Fruit fly (Drosophila melanogaster) whole organism, embryonic: ENCODE data around the gene Sys1.
A peak's percentile ranks its signal among the peaks of the same experiment; 100 is the strongest.

Experiments
- Aef1 ChIP-seq: fragments of 200-800 bp; sonication (Bioruptor generic); IDR thresholded peaks from 3 replicates; pipeline ENCODE4 v1.3.6; 2022; ENCODE audit warnings: missing biosample characterization, missing genetic modification characterization
- B-H1 ChIP-seq: fragments of 200-800 bp; sonication (Bioruptor generic); IDR thresholded peaks from 3 replicates; pipeline ENCODE4 v1.3.6; 2022; ENCODE audit warnings: missing biosample characterization, missing genetic modification characterization
- CG10565 ChIP-seq: fragments of 200-800 bp; sonication (Bioruptor generic); optimal IDR thresholded peaks from 3 replicates; lab custom pipeline; 2016; ENCODE audit warnings: missing biosample characterization, mild to moderate bottlenecking, missing genetic modification characterization
- CG11093 ChIP-seq: fragments of 200-800 bp; sonication (Bioruptor generic); IDR thresholded peaks from 3 replicates; pipeline ENCODE4 v1.3.6; 2022; ENCODE audit warnings: missing biosample characterization, missing genetic modification characterization
- CG11456 ChIP-seq: fragments of 200-800 bp; sonication (Bioruptor generic); IDR thresholded peaks from 3 replicates; pipeline ENCODE4 v1.3.6; 2022; ENCODE audit warnings: missing biosample characterization, missing genetic modification characterization
- CG14014 ChIP-seq: fragments of 200-800 bp; sonication (Bioruptor generic); IDR thresholded peaks from 2 replicates; pipeline ENCODE4 v1.3.6; 2022; ENCODE audit warnings: missing biosample characterization, missing genetic modification characterization
- CG15073 ChIP-seq: fragments of 200-800 bp; sonication (Bioruptor generic); optimal IDR thresholded peaks from 2 replicates; lab custom pipeline; 2016; ENCODE audit warnings: missing biosample characterization, missing genetic modification characterization
- CG1529 ChIP-seq: fragments of 200-800 bp; sonication (Bioruptor generic); optimal IDR thresholded peaks from 3 replicates; lab custom pipeline; 2018; ENCODE audit warnings: missing biosample characterization, missing genetic modification characterization
- CG15514 ChIP-seq: fragments of 200-800 bp; sonication (Bioruptor generic); optimal IDR thresholded peaks from 3 replicates; lab custom pipeline; 2017; ENCODE audit warnings: missing biosample characterization, missing genetic modification characterization, mild to moderate bottlenecking, moderate library complexity, missing genetic modification reagents
- CG15696 ChIP-seq: fragments of 200-800 bp; sonication (Bioruptor generic); optimal IDR thresholded peaks from 2 replicates; lab custom pipeline; 2019; ENCODE audit warnings: missing biosample characterization, mild to moderate bottlenecking, missing genetic modification characterization, moderate library complexity
- CG17612 ChIP-seq: fragments of 200-800 bp; sonication (Bioruptor generic); IDR thresholded peaks from 2 replicates; pipeline ENCODE4 v1.3.6; 2022; ENCODE audit warnings: missing biosample characterization, missing genetic modification characterization
- CG17829 ChIP-seq: fragments of 200-800 bp; optimal IDR thresholded peaks from 2 replicates; lab custom pipeline; 2019; ENCODE audit warnings: missing biosample characterization, mild to moderate bottlenecking, missing genetic modification characterization, moderate library complexity
- CG18599 ChIP-seq: fragments of 200-800 bp; sonication (Bioruptor generic); optimal IDR thresholded peaks from 3 replicates; lab custom pipeline; 2017; ENCODE audit warnings: missing biosample characterization, missing genetic modification characterization, mild to moderate bottlenecking, moderate library complexity, missing genetic modification reagents
- CG4854 ChIP-seq: fragments of 200-800 bp; sonication (Bioruptor generic); optimal IDR thresholded peaks from 2 replicates; lab custom pipeline; 2016; ENCODE audit warnings: missing biosample characterization, missing genetic modification characterization, inconsistent platforms
- CG6254 ChIP-seq: fragments of 200-800 bp; sonication (Bioruptor generic); optimal IDR thresholded peaks from 3 replicates; lab custom pipeline; 2017; ENCODE audit warnings: mild to moderate bottlenecking, missing biosample characterization, missing genetic modification reagents, missing genetic modification characterization
- CG7987 ChIP-seq: fragments of 200-800 bp; sonication (Bioruptor generic); optimal IDR thresholded peaks from 2 replicates; lab custom pipeline; 2018; ENCODE audit warnings: missing biosample characterization, mild to moderate bottlenecking, missing genetic modification characterization, moderate library complexity
- Chrac-16 ChIP-seq: fragments of 200-800 bp; sonication (Bioruptor generic); optimal IDR thresholded peaks from 3 replicates; lab custom pipeline; 2016; ENCODE audit warnings: missing biosample characterization, missing genetic modification characterization
- Fer1 ChIP-seq: fragments of 200-800 bp; sonication (Bioruptor generic); optimal IDR thresholded peaks from 2 replicates; lab custom pipeline; 2017; ENCODE audit warnings: missing biosample characterization, mild to moderate bottlenecking, missing genetic modification characterization
- HLH3B ChIP-seq: fragments of 200-800 bp; sonication (Bioruptor generic); IDR thresholded peaks from 2 replicates; pipeline ENCODE4 v1.3.6; 2022; ENCODE audit warnings: missing biosample characterization, missing genetic modification characterization
- Hr39 ChIP-seq: fragments of >200 bp; optimal IDR thresholded peaks from 2 replicates; lab custom pipeline; 2017
- Mrtf ChIP-seq: fragments of 200-800 bp; sonication (Bioruptor generic); IDR thresholded peaks from 3 replicates; pipeline ENCODE4 v1.3.6; 2022; ENCODE audit warnings: missing biosample characterization, missing genetic modification characterization
- Myb ChIP-seq: fragments of 200-800 bp; sonication (Bioruptor generic); optimal IDR thresholded peaks from 2 replicates; lab custom pipeline; 2016; ENCODE audit warnings: missing biosample characterization, missing genetic modification characterization
- NFAT ChIP-seq: fragments of 200-800 bp; sonication (Bioruptor generic); IDR thresholded peaks from 2 replicates; pipeline ENCODE4 v1.3.6; 2022; ENCODE audit warnings: missing biosample characterization, missing genetic modification characterization
- NK7.1 ChIP-seq: fragments of 200-800 bp; sonication (Bioruptor generic); optimal IDR thresholded peaks from 3 replicates; lab custom pipeline; 2016; ENCODE audit warnings: missing biosample characterization, missing genetic modification characterization
- NfI ChIP-seq: fragments of 200-800 bp; sonication (Bioruptor generic); optimal IDR thresholded peaks from 3 replicates; lab custom pipeline; 2018; ENCODE audit warnings: missing biosample characterization, mild to moderate bottlenecking, missing genetic modification characterization, moderate library complexity
- Optix ChIP-seq: fragments of 200-800 bp; sonication (Bioruptor generic); IDR thresholded peaks from 3 replicates; pipeline ENCODE4 v1.3.6; 2022; ENCODE audit warnings: missing biosample characterization, missing genetic modification characterization
- Pdp1 ChIP-seq, 2 experiments: fragments of 200-800 bp; sonication (Bioruptor generic); optimal IDR thresholded peaks; 3 replicates each; lab custom pipeline; 2016; ENCODE audit warnings: missing biosample characterization in 2 of 2, missing genetic modification characterization in 2 of 2, mild to moderate bottlenecking in 1 of 2, moderate library complexity in 1 of 2
- Rfx ChIP-seq: fragments of 200-800 bp; sonication (Bioruptor generic); IDR thresholded peaks from 2 replicates; pipeline ENCODE4 v1.3.6; 2022; ENCODE audit warnings: missing biosample characterization, missing genetic modification characterization
- Rx ChIP-seq: fragments of 200-800 bp; sonication (Bioruptor generic); IDR thresholded peaks from 2 replicates; pipeline ENCODE4 v1.3.6; 2022; ENCODE audit warnings: missing biosample characterization, missing genetic modification characterization
- Six4 ChIP-seq: fragments of 200-800 bp; sonication (Bioruptor generic); optimal IDR thresholded peaks from 2 replicates; lab custom pipeline; 2016; ENCODE audit warnings: missing biosample characterization, missing genetic modification characterization
- Sox100B ChIP-seq: fragments of 200-800 bp; sonication (Bioruptor generic); optimal IDR thresholded peaks from 3 replicates; lab custom pipeline; 2018; ENCODE audit warnings: missing biosample characterization, mild to moderate bottlenecking, missing genetic modification characterization
- Sry-β ChIP-seq: fragments of 200-800 bp; sonication (Bioruptor generic); optimal IDR thresholded peaks from 2 replicates; lab custom pipeline; 2018; ENCODE audit warnings: missing biosample characterization, mild to moderate bottlenecking, missing genetic modification characterization, moderate library complexity
- TFAM ChIP-seq: fragments of 200-800 bp; sonication (Bioruptor generic); optimal IDR thresholded peaks from 2 replicates; lab custom pipeline; 2017; ENCODE audit warnings: missing biosample characterization, missing genetic modification characterization, inconsistent platforms
- Trl ChIP-seq, 3 experiments: fragments of >200 bp in 2 of 3; fragments of 200-800 bp in 1 of 3; sonication (Bioruptor generic) in 1 of 3; optimal IDR thresholded peaks; 2 replicates in 1 of 3; 3 replicates in 2 of 3; lab custom pipeline; 2016 to 2017; ENCODE audit warnings: missing biosample characterization in 1 of 3, missing genetic modification characterization in 1 of 3
- az2 ChIP-seq: fragments of 200-800 bp; sonication (Bioruptor generic); optimal IDR thresholded peaks from 3 replicates; lab custom pipeline; 2016; ENCODE audit warnings: missing biosample characterization, missing genetic modification characterization
- chif ChIP-seq, 2 experiments: fragments of 200-800 bp; sonication (Bioruptor generic); optimal IDR thresholded peaks; 3 replicates each; lab custom pipeline; 2016; ENCODE audit warnings: missing biosample characterization in 2 of 2, missing genetic modification characterization in 2 of 2
- dimm ChIP-seq: fragments of 200-800 bp; sonication (Bioruptor generic); IDR thresholded peaks from 2 replicates; pipeline ENCODE4 v1.3.6; 2022; ENCODE audit warnings: missing biosample characterization, missing genetic modification characterization
- gem ChIP-seq: fragments of 200-800 bp; sonication (Bioruptor generic); optimal IDR thresholded peaks from 2 replicates; lab custom pipeline; 2019; ENCODE audit warnings: missing biosample characterization, mild to moderate bottlenecking, missing genetic modification characterization, moderate library complexity
- gfzf ChIP-seq: fragments of 200-800 bp; sonication (Bioruptor generic); optimal IDR thresholded peaks from 2 replicates; lab custom pipeline; 2016; ENCODE audit warnings: missing biosample characterization, mild to moderate bottlenecking, missing genetic modification characterization, moderate library complexity
- hth ChIP-seq: fragments of >200 bp; optimal IDR thresholded peaks from 2 replicates; lab custom pipeline; 2017; ENCODE audit warnings: inconsistent platforms
- insv ChIP-seq, 2 experiments: fragments of 200-800 bp; sonication (Bioruptor generic); optimal IDR thresholded peaks; 3 replicates each; lab custom pipeline; 2016 to 2018; ENCODE audit warnings: missing biosample characterization in 2 of 2, missing genetic modification characterization in 2 of 2
- inv ChIP-seq: fragments of 200-800 bp; sonication (Bioruptor generic); IDR thresholded peaks from 2 replicates; pipeline ENCODE4 v1.3.6; 2022; ENCODE audit warnings: missing biosample characterization, missing genetic modification characterization; ENCODE audit not compliant: partially characterized antibody
- nom ChIP-seq: fragments of 200-800 bp; sonication (Bioruptor generic); optimal IDR thresholded peaks from 2 replicates; lab custom pipeline; 2017; ENCODE audit warnings: missing biosample characterization, missing genetic modification characterization, mild to moderate bottlenecking, moderate library complexity, missing genetic modification reagents
- pros ChIP-seq: fragments of 200-800 bp; sonication (Bioruptor generic); optimal IDR thresholded peaks from 3 replicates; lab custom pipeline; 2019; ENCODE audit warnings: missing biosample characterization, mild to moderate bottlenecking, missing genetic modification characterization, moderate library complexity
- psq ChIP-seq: fragments of 200-800 bp; sonication (Bioruptor generic); optimal IDR thresholded peaks from 2 replicates; lab custom pipeline; 2017; ENCODE audit warnings: missing biosample characterization, missing genetic modification characterization
- row ChIP-seq: fragments of 200-800 bp; sonication (Bioruptor generic); IDR thresholded peaks from 3 replicates; pipeline ENCODE4 v1.3.6; 2022; ENCODE audit warnings: missing biosample characterization, missing genetic modification characterization
- stwl ChIP-seq: fragments of 200-800 bp; sonication (Bioruptor generic); optimal IDR thresholded peaks from 3 replicates; lab custom pipeline; 2018; ENCODE audit warnings: missing biosample characterization, mild to moderate bottlenecking, missing genetic modification characterization, moderate library complexity
- trem ChIP-seq: fragments of 200-800 bp; optimal IDR thresholded peaks from 3 replicates; lab custom pipeline; 2019; ENCODE audit warnings: missing biosample characterization, mild to moderate bottlenecking, missing genetic modification characterization, moderate library complexity
- zen2 ChIP-seq: fragments of 200-800 bp; sonication (Bioruptor generic); IDR thresholded peaks from 3 replicates; pipeline ENCODE4 v1.3.6; 2022; ENCODE audit warnings: missing biosample characterization, missing genetic modification characterization; ENCODE audit not compliant: partially characterized antibody

The Sys1 gene

dm6 chr3R:8659200-8659897 is 6.7 kb downstream of the Sys1 start (continued):
- peak; percentile 34 for TF ChIP-seq stwl (tag; lab: Kevin White, UChicago)
- TF ChIP-seq CG15073 (GFP tag; lab: Kevin White, UChicago), result no peak
- TF ChIP-seq CG14014 (GFP tag; lab: Robert Waterston, UW), result peak; percentile 65; the same call in 1 of the 2 replicates
- peak; percentile 53; the same call in 1 of the 2 replicates for TF ChIP-seq CG17612 (GFP tag; lab: Robert Waterston, UW)
- TF ChIP-seq Pdp1 (GFP tag; optimal IDR thresholded peaks at IDR 0.05; lab: Kevin White, UChicago), result peak; percentile 64 to 93
- TF ChIP-seq CG11093 (GFP tag; lab: Robert Waterston, UW), result no peak
- peak; percentile 82 for TF ChIP-seq row (GFP tag; lab: Robert Waterston, UW)
- peak in 1 of 2 experiments; percentile 72 for TF ChIP-seq insv (GFP tag; optimal IDR thresholded peaks at IDR 0.05; lab: Kevin White, UChicago)
- TF ChIP-seq inv (GFP tag; lab: Robert Waterston, UW), result peak; percentile 10; the same call in 1 of the 2 replicates
- peak; percentile 44 for TF ChIP-seq az2
- no peak for TF ChIP-seq Aef1
- TF ChIP-seq CG1529 (GFP tag; lab: Kevin White, UChicago), result no peak
- no peak for TF ChIP-seq zen2 (GFP tag; lab: Robert Waterston, UW)
- peak; percentile 42; the same call in 1 of the 3 replicates for TF ChIP-seq Optix (GFP tag; lab: Robert Waterston, UW)
- peak; percentile 37 for TF ChIP-seq CG7987
- no peak for TF ChIP-seq CG4854 (GFP tag; lab: Kevin White, UChicago)
- no peak for TF ChIP-seq Mrtf
- TF ChIP-seq Chrac-16 (GFP tag; lab: Kevin White, UChicago), result no peak
- TF ChIP-seq Fer1 (GFP tag; lab: Kevin White, UChicago), result peak; percentile 58
- TF ChIP-seq chif (GFP tag; optimal IDR thresholded peaks at IDR 0.05; lab: Kevin White, UChicago), result peak; percentile 20 to 42
- peak; percentile 77 for TF ChIP-seq CG18599 (GFP tag; lab: Kevin White, UChicago)
- peak; percentile 46 for TF ChIP-seq CG6254 (GFP tag; lab: Kevin White, UChicago)
- TF ChIP-seq Rfx (GFP tag; lab: Robert Waterston, UW), result peak; percentile 72
- TF ChIP-seq CG11456 (GFP tag; lab: Robert Waterston, UW), result peak; percentile 4; the same call in 1 of the 3 replicates
- TF ChIP-seq psq (GFP tag; lab: Kevin White, UChicago), result no peak
- peak; percentile 61; the same call in 1 of the 2 replicates for TF ChIP-seq HLH3B (GFP tag; lab: Robert Waterston, UW)
- TF ChIP-seq CG10565 (GFP tag; lab: Kevin White, UChicago), result no peak
- TF ChIP-seq trem (tag; lab: Kevin White, UChicago), result no peak
- TF ChIP-seq dimm (GFP tag; lab: Robert Waterston, UW), result no peak
- TF ChIP-seq Hr39 (lab: Kevin White, UChicago), result no peak
- peak; percentile 26 to 34 for TF ChIP-seq Trl (optimal IDR thresholded peaks at IDR 0.05; lab: Kevin White, UChicago)
- peak; percentile 53 for TF ChIP-seq Trl (GFP tag; optimal IDR thresholded peaks at IDR 0.05; lab: Kevin White, UChicago)
- peak; percentile 77 for TF ChIP-seq CG15514 (GFP tag; lab: Kevin White, UChicago)
- peak; percentile 42 for TF ChIP-seq NK7.1 (GFP tag; lab: Kevin White, UChicago)
- TF ChIP-seq Sox100B (GFP tag; lab: Kevin White, UChicago), result peak; percentile 60
- no peak for TF ChIP-seq Sry-β (GFP tag; lab: Kevin White, UChicago)
- no peak for TF ChIP-seq hth (lab: Kevin White, UChicago)
- TF ChIP-seq B-H1, result peak; percentile 20; the same call in 1 of the 3 replicates
- TF ChIP-seq NFAT (GFP tag; lab: Robert Waterston, UW), result peak; percentile 90
- peak; percentile 18 for TF ChIP-seq Myb (GFP tag; lab: Kevin White, UChicago)
- no peak for TF ChIP-seq gfzf (GFP tag; lab: Kevin White, UChicago)
- peak; percentile 34 for TF ChIP-seq pros
- TF ChIP-seq Six4 (GFP tag; lab: Kevin White, UChicago), result peak; percentile 32
- peak; percentile 33 for TF ChIP-seq CG15696 (tag; lab: Kevin White, UChicago)
- TF ChIP-seq nom (GFP tag; lab: Kevin White, UChicago), result peak; percentile 40
- TF ChIP-seq gem (tag; lab: Kevin White, UChicago), result peak; percentile 71
- TF ChIP-seq CG17829, result peak; percentile 27
- TF ChIP-seq NfI, result peak; percentile 63
- no peak for TF ChIP-seq TFAM (GFP tag; lab: Kevin White, UChicago)
- peak; percentile 20; the same call in 1 of the 2 replicates for TF ChIP-seq Rx (GFP tag; lab: Robert Waterston, UW)
